Worm (Caenorhabditis elegans) whole organism, early embryonic: ENCODE measurements around the gene W08F4.10.

Experiments used
- ama-1 ChIP-seq: fragments of 150-350 bp; optimal IDR thresholded peaks from 2 replicates; lab custom pipeline; 2014
- ceh-36 ChIP-seq: sonication (generic microtip); optimal IDR thresholded peaks from 2 replicates; lab custom pipeline; 2016; ENCODE audit warnings: missing genetic modification characterization, inconsistent platforms, missing compliant biosample characterization
- flt-1 ChIP-seq: fragments of 200-800 bp; sonication (Bioruptor generic); IDR thresholded peaks from 2 replicates; pipeline ENCODE4 v1.3.6; 2022; ENCODE audit warnings: missing genetic modification characterization, missing compliant biosample characterization
- hmbx-1 ChIP-seq: sonication (generic microtip); optimal IDR thresholded peaks from 2 replicates; lab custom pipeline; 2016; ENCODE audit warnings: mild to moderate bottlenecking, missing genetic modification characterization, missing compliant biosample characterization
- pes-1 ChIP-seq: fragments of 200-800 bp; sonication (Bioruptor generic); IDR thresholded peaks from 2 replicates; pipeline ENCODE4 v1.3.6; 2022; ENCODE audit warnings: missing genetic modification reagents, missing genetic modification characterization, missing compliant biosample characterization
- sea-1 ChIP-seq: fragments of 200-800 bp; sonication (Bioruptor generic); conservative IDR thresholded peaks from 2 replicates; pipeline ENCODE4 v1.3.6; 2022; ENCODE audit warnings: missing genetic modification characterization, missing compliant biosample characterization

DNA sequence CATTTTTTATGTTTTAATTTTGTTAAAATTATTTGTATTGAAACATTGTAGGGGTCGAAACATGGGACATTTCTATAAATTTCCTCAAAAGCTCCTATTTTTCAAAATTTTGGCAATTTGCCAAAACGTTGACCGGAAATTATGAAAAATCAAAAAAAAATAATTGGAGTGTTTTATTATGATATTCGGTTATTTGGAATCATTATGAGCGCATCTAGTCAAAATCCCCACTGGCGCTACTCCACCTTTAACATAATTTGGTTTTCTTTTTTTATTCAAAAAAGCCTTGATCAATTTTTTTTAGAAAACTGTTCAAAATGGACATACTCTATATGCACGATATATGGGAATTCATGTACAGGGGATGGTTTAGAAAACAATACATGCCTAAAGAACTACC is 14.3 kb upstream of the W08F4.10 start, which contains the start of gene W04H10.2:
- TF ChIP-seq pes-1 (GFP tag; lab: Robert Waterston, UW) (no peak), ceh-36 (no peak), sea-1 (GFP tag; lab: Robert Waterston, UW) (no peak), ama-1 (lab: Kevin White, UChicago) (no peak), flt-1 (no peak), hmbx-1 (tag; lab: Kevin White, UChicago) (no peak)
